Worm (Caenorhabditis elegans) whole organism, L4/young adult: ENCODE measurements around the gene srr-10.

Source experiments
- W03F9.2 ChIP-seq: fragments of 150-350 bp; optimal IDR thresholded peaks from 2 replicates; lab custom pipeline; 2014; ENCODE audit warnings: missing biosample characterization, missing genetic modification characterization
- dao-5 ChIP-seq: sonication (generic microtip); optimal IDR thresholded peaks from 2 replicates; lab custom pipeline; 2016; ENCODE audit warnings: missing genotype, missing genetic modification characterization, moderate library complexity, missing compliant biosample characterization
- him-1 ChIP-seq: sonication (generic microtip); optimal IDR thresholded peaks from 2 replicates; lab custom pipeline; 2016; ENCODE audit warnings: missing genotype, missing genetic modification reagents, missing genetic modification characterization, missing compliant biosample characterization

DNA sequence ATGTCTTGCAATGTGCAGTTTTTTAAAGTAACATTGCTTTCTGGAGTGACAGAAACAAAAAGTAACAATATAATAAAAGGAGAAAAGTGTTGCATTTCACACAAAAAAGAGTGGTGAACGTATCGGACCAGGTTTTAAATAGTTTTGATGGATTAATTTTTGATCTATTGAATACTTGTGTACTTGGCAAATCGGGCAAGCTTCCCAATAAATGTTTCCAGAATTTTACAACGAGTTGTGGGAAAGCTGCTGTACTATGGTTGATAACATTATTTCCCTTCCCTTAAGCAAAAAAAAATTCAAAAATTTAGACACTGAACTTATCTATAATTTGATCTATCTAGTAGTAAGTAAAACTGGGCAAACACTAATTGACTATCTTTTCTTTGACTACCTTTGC is 42.0 kb upstream of the srr-10 start, which contains the start of gene C12D5.10:
- TF ChIP-seq W03F9.2 (tag; lab: Kevin White, UChicago) (no peak), him-1 (tag; lab: Kevin White, UChicago) (no peak), dao-5 (tag; lab: Kevin White, UChicago) (no peak)
